Fruit fly (Drosophila melanogaster) whole organism, wandering third instar larva: ENCODE results near the gene RapGAP1.

Source experiments
- Abd-B ChIP-seq: fragments of >200 bp; optimal IDR thresholded peaks from 2 replicates; lab custom pipeline; 2017; ENCODE audit warnings: missing biosample characterization, missing genetic modification characterization
- CG9705 ChIP-seq: fragments of 200-800 bp; sonication (Bioruptor generic); optimal IDR thresholded peaks from 2 replicates; lab custom pipeline; 2018; ENCODE audit warnings: missing biosample characterization, mild to moderate bottlenecking, missing genetic modification characterization
- CrebA ChIP-seq: fragments of 200-800 bp; sonication (Bioruptor generic); optimal IDR thresholded peaks from 2 replicates; lab custom pipeline; 2016; ENCODE audit warnings: missing biosample characterization, mild to moderate bottlenecking, missing genetic modification characterization, borderline replicate concordance
- Dfd ChIP-seq: fragments of >200 bp; optimal IDR thresholded peaks from 2 replicates; lab custom pipeline; 2017; ENCODE audit warnings: missing biosample characterization, missing genetic modification characterization
- Hnf4 ChIP-seq: fragments of 200-800 bp; sonication (Bioruptor generic); optimal IDR thresholded peaks from 2 replicates; lab custom pipeline; 2016; ENCODE audit warnings: missing biosample characterization, mild to moderate bottlenecking, missing genetic modification characterization
- Hr83 ChIP-seq: fragments of 200-300 bp; sonication (Bioruptor generic); optimal IDR thresholded peaks from 2 replicates; lab custom pipeline; 2016; ENCODE audit warnings: missing biosample characterization, mild to moderate bottlenecking, missing genetic modification characterization, moderate library complexity; ENCODE audit not compliant: poor library complexity, severe bottlenecking
- Jra ChIP-seq: sonication (Bioruptor generic); optimal IDR thresholded peaks from 2 replicates; lab custom pipeline; 2016; ENCODE audit warnings: missing biosample characterization, missing genetic modification characterization
- Mio ChIP-seq: sonication (Bioruptor generic); optimal IDR thresholded peaks from 2 replicates; lab custom pipeline; 2016; ENCODE audit warnings: missing biosample characterization, missing genetic modification characterization
- N ChIP-seq: fragments of >200 bp; optimal IDR thresholded peaks from 2 replicates; lab custom pipeline; 2018; ENCODE audit warnings: missing biosample characterization, missing external identifiers, missing genetic modification characterization
- OdsH ChIP-seq: fragments of 200-800 bp; sonication (Bioruptor generic); optimal IDR thresholded peaks from 2 replicates; lab custom pipeline; 2016; ENCODE audit warnings: missing biosample characterization, mild to moderate bottlenecking, missing genetic modification characterization
- Rel ChIP-seq, 2 experiments: fragments of 200-800 bp; sonication (Bioruptor generic) in 1 of 2; optimal IDR thresholded peaks; 2 replicates in 1 of 2; 3 replicates in 1 of 2; lab custom pipeline; 2016 to 2019; ENCODE audit warnings: mild to moderate bottlenecking in 2 of 2, missing biosample characterization in 2 of 2, missing genetic modification characterization in 2 of 2, moderate library complexity in 1 of 2
- Sp1 ChIP-seq: fragments of 200-800 bp; sonication (Bioruptor generic); optimal IDR thresholded peaks from 3 replicates; lab custom pipeline; 2019; ENCODE audit warnings: missing biosample characterization, mild to moderate bottlenecking, missing genetic modification characterization, moderate library complexity
- Vsx2 ChIP-seq: fragments of 200-300, 225-300 bp; sonication (Bioruptor generic); optimal IDR thresholded peaks from 2 replicates; lab custom pipeline; 2018; ENCODE audit warnings: missing biosample characterization, missing genetic modification characterization; ENCODE audit not compliant: partially characterized antibody
- dl ChIP-seq, 2 experiments: fragments of 175-275, 200-275 bp in 1 of 2; fragments of 200-275 bp in 1 of 2; sonication (Bioruptor generic); optimal IDR thresholded peaks; lab custom pipeline; 2018; ENCODE audit warnings: mild to moderate bottlenecking in 2 of 2, missing biosample characterization in 2 of 2, missing genetic modification characterization in 2 of 2, moderate library complexity in 2 of 2; ENCODE audit not compliant: partially characterized antibody in 2 of 2, insufficient read depth in 1 of 2
- dmrt93B ChIP-seq: fragments of 200-800 bp; sonication (Bioruptor generic); optimal IDR thresholded peaks from 2 replicates; lab custom pipeline; 2018; ENCODE audit warnings: missing biosample characterization, mild to moderate bottlenecking, missing genetic modification characterization
- dsf ChIP-seq: sonication (Bioruptor generic); optimal IDR thresholded peaks from 2 replicates; lab custom pipeline; 2016; ENCODE audit warnings: missing biosample characterization, missing genetic modification characterization, borderline replicate concordance
- ey ChIP-seq: fragments of 200-800 bp; sonication (Bioruptor generic); optimal IDR thresholded peaks from 2 replicates; lab custom pipeline; 2016; ENCODE audit warnings: missing biosample characterization, missing genetic modification characterization
- foxo ChIP-seq, 2 experiments: fragments of 200-800 bp; sonication (Bioruptor generic); optimal IDR thresholded peaks; 2 replicates in 1 of 2; 3 replicates in 1 of 2; lab custom pipeline; 2016 to 2017; ENCODE audit warnings: missing biosample characterization in 2 of 2, missing genetic modification characterization in 2 of 2
- fru ChIP-seq: fragments of 200-800 bp; sonication (Bioruptor generic); optimal IDR thresholded peaks from 3 replicates; lab custom pipeline; 2016; ENCODE audit warnings: missing biosample characterization, mild to moderate bottlenecking, missing genetic modification characterization
- h ChIP-seq: fragments of 200-800 bp; sonication (Bioruptor generic); optimal IDR thresholded peaks from 3 replicates; lab custom pipeline; 2016; ENCODE audit warnings: missing biosample characterization, mild to moderate bottlenecking, missing genetic modification characterization
- jim ChIP-seq: fragments of 175-275, 200-325 bp; sonication (Bioruptor generic); optimal IDR thresholded peaks from 2 replicates; lab custom pipeline; 2016; ENCODE audit warnings: missing biosample characterization, mild to moderate bottlenecking, missing genetic modification characterization
- lola ChIP-seq: fragments of >200 bp; optimal IDR thresholded peaks from 2 replicates; lab custom pipeline; 2017; ENCODE audit warnings: missing biosample characterization, missing genetic modification characterization
- psq ChIP-seq: fragments of 200-800 bp; sonication (Bioruptor generic); optimal IDR thresholded peaks from 3 replicates; lab custom pipeline; 2017; ENCODE audit warnings: missing biosample characterization, mild to moderate bottlenecking, missing genetic modification characterization, moderate library complexity
- rgr ChIP-seq: fragments of 200-800 bp; sonication (Bioruptor generic); optimal IDR thresholded peaks from 3 replicates; lab custom pipeline; 2016; ENCODE audit warnings: missing biosample characterization, mild to moderate bottlenecking, missing genetic modification characterization
- sage ChIP-seq: fragments of 200-800 bp; sonication (Bioruptor generic); optimal IDR thresholded peaks from 2 replicates; lab custom pipeline; 2016; ENCODE audit warnings: missing biosample characterization, mild to moderate bottlenecking, missing genetic modification characterization
- sv ChIP-seq: fragments of 200-800 bp; sonication (Bioruptor generic); optimal IDR thresholded peaks from 3 replicates; lab custom pipeline; 2016; ENCODE audit warnings: missing biosample characterization, missing genetic modification characterization
- tai ChIP-seq: sonication (Bioruptor generic); optimal IDR thresholded peaks from 2 replicates; lab custom pipeline; 2016; ENCODE audit warnings: missing biosample characterization, missing genetic modification characterization
- woc ChIP-seq: sonication (Bioruptor generic); optimal IDR thresholded peaks from 2 replicates; lab custom pipeline; 2016; ENCODE audit warnings: missing biosample characterization, mild to moderate bottlenecking, missing genetic modification characterization

Gene RapGAP1

DNA sequence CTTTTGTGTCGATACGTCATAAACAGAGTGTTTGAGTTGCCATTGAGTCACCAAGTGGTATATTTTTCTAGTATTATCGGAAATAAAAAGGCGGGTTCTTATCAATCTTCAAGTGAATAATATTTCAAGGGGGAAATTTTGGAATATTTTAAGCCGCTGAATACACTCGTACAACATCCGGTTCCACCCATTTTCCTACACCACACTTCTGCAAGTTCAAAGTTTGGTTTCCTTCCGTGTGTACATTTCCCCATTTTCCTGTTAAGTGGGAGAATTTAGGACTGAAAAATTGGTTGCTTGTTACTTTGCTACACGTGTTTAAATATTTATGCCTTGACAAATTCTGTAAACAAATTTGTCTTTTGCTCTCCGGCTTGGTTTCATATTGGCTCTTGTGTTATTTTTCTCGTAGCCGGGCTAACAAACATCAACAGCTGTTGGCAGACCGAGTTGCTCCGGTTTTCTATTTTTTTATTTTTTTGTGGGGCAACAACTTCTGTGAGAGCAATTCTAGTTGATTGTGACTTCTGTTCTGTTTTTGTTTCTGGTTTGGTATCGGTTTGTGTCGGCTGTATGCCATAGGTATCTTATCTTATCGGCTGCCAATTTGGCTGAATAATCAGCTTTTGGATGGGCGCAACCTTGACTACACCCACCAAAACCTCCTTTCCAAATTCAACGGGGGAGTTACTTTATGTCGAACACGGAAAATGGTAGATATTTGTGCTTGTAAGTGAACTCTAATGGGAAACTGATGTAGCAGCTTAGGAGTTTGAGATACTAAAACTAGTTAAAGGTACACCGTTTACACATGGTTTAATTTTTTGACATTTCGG, 6.9 kb downstream of the RapGAP1 start:
- TF ChIP-seq dsf (GFP tag; lab: Kevin White, UChicago) = no peak
- no peak for TF ChIP-seq Rel (GFP tag; optimal IDR thresholded peaks at IDR 0.05; lab: Kevin White, UChicago)
- TF ChIP-seq Rel (tag; optimal IDR thresholded peaks at IDR 0.05; lab: Kevin White, UChicago) = peak; percentile 7

DNA sequence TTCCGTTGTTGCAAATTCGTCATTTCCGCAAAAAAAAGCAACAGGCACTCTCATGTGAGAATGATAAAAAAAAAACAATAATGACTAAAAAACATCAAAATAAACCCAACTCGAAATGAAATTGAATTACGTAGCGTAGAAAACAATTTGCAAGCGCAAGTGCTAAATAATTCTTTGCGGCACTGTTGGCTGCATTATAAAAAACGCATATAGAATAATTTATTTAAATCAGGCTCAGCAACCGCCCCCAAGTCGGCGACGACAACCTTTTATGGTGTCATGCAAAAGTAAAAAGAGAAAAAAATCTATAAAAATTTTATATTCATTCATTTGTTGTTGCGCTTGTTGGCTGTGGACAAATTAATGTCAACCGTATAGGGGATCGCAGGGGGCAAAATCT, 8.3 kb downstream of the RapGAP1 start:
- no peak for TF ChIP-seq fru

DNA sequence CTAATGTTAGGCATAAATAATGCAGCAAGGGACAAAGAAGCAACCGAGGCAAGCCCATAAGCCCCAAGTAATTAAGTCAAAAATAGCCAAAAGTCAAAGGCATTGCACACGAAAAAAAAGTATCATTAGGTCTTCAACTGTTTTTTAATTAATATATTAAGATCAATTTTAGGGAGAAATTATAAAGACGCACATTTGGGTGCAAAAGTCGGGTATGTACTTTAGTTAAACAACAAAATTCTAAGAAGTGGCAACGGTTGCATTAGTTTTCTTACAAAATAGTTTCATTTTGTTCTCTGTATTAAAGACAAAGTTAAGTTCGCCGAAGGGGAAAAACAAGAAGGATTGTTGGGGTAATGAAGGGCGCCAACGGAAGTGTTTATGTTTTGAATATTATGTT, 12.2 kb downstream of the RapGAP1 start:
- TF ChIP-seq woc (GFP tag; lab: Kevin White, UChicago) (no peak), sage (GFP tag; lab: Kevin White, UChicago) (no peak), sv (GFP tag; lab: Kevin White, UChicago) (no peak), Abd-B (GFP tag; lab: Kevin White, UChicago) (no peak), Hr83 (no peak), Hnf4 (no peak), foxo (GFP tag; optimal IDR thresholded peaks at IDR 0.05; lab: Kevin White, UChicago) (no peak), Vsx2 (GFP tag; lab: Kevin White, UChicago) (no peak), CG9705 (GFP tag; lab: Kevin White, UChicago) (no peak), tai (GFP tag; lab: Kevin White, UChicago) (no peak)

DNA sequence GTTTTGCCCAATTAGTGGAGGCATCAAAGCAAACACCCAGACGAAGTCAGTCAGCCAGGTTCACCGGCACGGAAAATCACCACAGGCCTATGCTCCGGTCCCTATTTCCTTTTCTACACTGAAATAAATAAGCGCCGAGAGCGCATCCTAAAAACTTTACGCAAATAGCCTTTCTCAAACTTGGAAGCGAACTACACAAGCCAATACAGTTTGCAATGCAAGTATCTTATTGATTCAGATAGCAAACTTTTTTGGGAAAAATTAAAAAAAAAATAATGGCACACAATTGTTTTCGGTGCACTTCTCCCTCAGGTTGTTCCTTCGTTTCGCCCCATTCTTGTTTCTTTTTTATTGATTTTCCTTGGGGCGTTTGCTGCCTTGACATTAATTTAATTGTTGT, 13.9 kb downstream of the RapGAP1 start:
- TF ChIP-seq Jra (GFP tag; lab: Kevin White, UChicago) (no peak), Sp1 (GFP tag; lab: Kevin White, UChicago) (no peak), rgr (GFP tag; lab: Kevin White, UChicago) (peak; percentile 2), dsf (GFP tag; lab: Kevin White, UChicago) (no peak), sv (GFP tag; lab: Kevin White, UChicago) (peak; percentile 75), Mio (GFP tag; lab: Kevin White, UChicago) (no peak), ey (GFP tag; lab: Kevin White, UChicago) (peak; percentile 3), psq (GFP tag; lab: Kevin White, UChicago) (peak; percentile 18), CrebA (GFP tag; lab: Kevin White, UChicago) (no peak), h (peak; percentile 38), foxo (GFP tag; optimal IDR thresholded peaks at IDR 0.05; lab: Kevin White, UChicago) (peak in 1 of 2 experiments; percentile 33), fru (peak; percentile 14), N (no peak), OdsH (GFP tag; lab: Kevin White, UChicago) (peak; percentile 19)

DNA sequence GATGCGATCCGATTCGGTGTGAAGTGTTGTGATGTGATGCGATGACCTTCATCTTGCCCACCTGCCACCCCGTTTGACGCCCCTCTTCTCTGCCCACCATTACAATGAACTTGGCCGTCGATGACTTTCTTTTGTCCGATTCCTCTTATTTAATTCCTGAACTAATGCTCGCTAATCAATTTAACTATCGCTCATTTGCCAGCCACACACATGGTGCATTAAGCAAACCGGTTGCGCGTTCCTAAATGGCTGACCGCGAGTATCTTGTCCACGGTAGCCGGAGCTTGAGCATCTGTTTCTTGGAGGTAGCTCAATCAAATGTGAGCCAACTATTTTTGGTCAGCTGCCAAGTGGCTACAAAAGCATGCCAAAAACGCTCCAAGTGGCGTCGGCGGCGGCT, 16.2 kb downstream of the RapGAP1 start:
- TF ChIP-seq OdsH (GFP tag; lab: Kevin White, UChicago) = no peak
- no peak for TF ChIP-seq dmrt93B (GFP tag; lab: Kevin White, UChicago)
- no peak for TF ChIP-seq sage (GFP tag; lab: Kevin White, UChicago)
- no peak for TF ChIP-seq lola (GFP tag; lab: Kevin White, UChicago)
- no peak for TF ChIP-seq CG9705 (GFP tag; lab: Kevin White, UChicago)
- TF ChIP-seq Mio (GFP tag; lab: Kevin White, UChicago) = no peak
- TF ChIP-seq dl (GFP tag; optimal IDR thresholded peaks at IDR 0.05; lab: Kevin White, UChicago; ENCODE audit: insufficient read depth in 1 of 2, partially characterized antibody in 2 of 2) = no peak
- no peak for TF ChIP-seq Dfd (GFP tag; lab: Kevin White, UChicago)
- no peak for TF ChIP-seq fru
- TF ChIP-seq rgr (GFP tag; lab: Kevin White, UChicago) = no peak
- TF ChIP-seq jim = no peak
- TF ChIP-seq Vsx2 (GFP tag; lab: Kevin White, UChicago) = no peak
